Fruit fly (Drosophila melanogaster) whole organism: ENCODE measurements around the gene Fhos.

Experiments
- CG8478 ChIP-seq: fragments of >200 bp; optimal IDR thresholded peaks from 2 replicates; lab custom pipeline; 2018; ENCODE audit warnings: inconsistent platforms
- Dll ChIP-seq: fragments of >200 bp; optimal IDR thresholded peaks from 2 replicates; lab custom pipeline; 2017
- EcR ChIP-seq, 2 experiments: fragments of >200 bp; optimal IDR thresholded peaks; 2 replicates each; lab custom pipeline; 2017; ENCODE audit warnings: missing biosample characterization in 2 of 2, missing genetic modification characterization in 2 of 2, missing genetic modification reagents in 2 of 2
- pan ChIP-seq: fragments of >200 bp; optimal IDR thresholded peaks from 2 replicates; lab custom pipeline; 2017
- usp ChIP-seq: fragments of >200 bp; optimal IDR thresholded peaks from 2 replicates; lab custom pipeline; 2017; ENCODE audit warnings: missing biosample characterization, missing genetic modification characterization, mixed read lengths

DNA sequence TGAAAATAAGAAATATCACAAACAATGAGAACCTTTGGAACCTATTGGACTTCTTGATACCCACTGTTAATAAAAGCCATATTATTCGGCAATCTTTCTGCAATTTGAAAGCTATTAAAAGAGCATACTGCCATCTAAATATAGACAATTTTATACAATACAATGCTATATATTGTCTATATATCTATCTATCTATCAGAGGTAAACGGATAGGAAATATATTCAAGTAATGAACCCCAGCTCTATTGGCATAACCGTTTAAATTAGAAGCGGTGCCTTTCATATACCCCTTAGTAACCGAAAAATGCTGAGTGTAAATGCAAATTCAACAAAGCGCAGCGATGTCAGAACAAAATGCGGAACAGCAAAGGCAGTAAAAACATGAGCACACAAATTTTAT lies 10.4 kb downstream of the Fhos start:
- TF ChIP-seq CG8478 (lab: Kevin White, UChicago) (no peak), pan (lab: Kevin White, UChicago) (peak; percentile 94), usp (GFP tag; lab: Kevin White, UChicago) (no peak), Dll (lab: Kevin White, UChicago) (no peak), EcR (GFP tag; optimal IDR thresholded peaks at IDR 0.05; lab: Kevin White, UChicago) (no peak)
